Worm (Caenorhabditis elegans) whole organism, late embryonic: ENCODE measurements around the gene F20D6.1.

Source experiments
- F13H6.1 ChIP-seq: sonication (generic microtip); optimal IDR thresholded peaks from 2 replicates; lab custom pipeline; 2016; ENCODE audit warnings: missing genetic modification characterization, missing compliant biosample characterization
- T23F11.4 ChIP-seq: fragments of 200-800 bp; sonication (Bioruptor generic); optimal IDR thresholded peaks from 2 replicates; lab custom pipeline; 2018; ENCODE audit warnings: mild to moderate bottlenecking, missing genetic modification characterization, missing compliant biosample characterization
- Y22D7AL.16 ChIP-seq: sonication (generic microtip); optimal IDR thresholded peaks from 2 replicates; lab custom pipeline; 2016; ENCODE audit warnings: missing genetic modification characterization, missing compliant biosample characterization
- ahr-1 ChIP-seq: sonication (generic microtip); optimal IDR thresholded peaks from 2 replicates; lab custom pipeline; 2016; ENCODE audit warnings: missing genetic modification characterization, missing compliant biosample characterization
- ama-1 ChIP-seq: fragments of 150-350 bp; optimal IDR thresholded peaks from 2 replicates; lab custom pipeline; 2014
- ceh-14 ChIP-seq: sonication (generic microtip); optimal IDR thresholded peaks from 2 replicates; lab custom pipeline; 2016; ENCODE audit warnings: missing genotype, missing genetic modification characterization, missing compliant biosample characterization
- ceh-18 ChIP-seq: sonication (generic microtip); optimal IDR thresholded peaks from 2 replicates; lab custom pipeline; 2016; ENCODE audit warnings: missing genetic modification characterization, missing compliant biosample characterization
- ceh-19 ChIP-seq: fragments of 200-800 bp; sonication (Bioruptor generic); optimal IDR thresholded peaks from 2 replicates; lab custom pipeline; 2018; ENCODE audit warnings: mild to moderate bottlenecking, missing genetic modification characterization, missing compliant biosample characterization
- ceh-30 ChIP-seq: fragments of 150-350 bp; optimal IDR thresholded peaks from 2 replicates; lab custom pipeline; 2014; ENCODE audit warnings: missing biosample characterization, missing genetic modification characterization
- ceh-31 ChIP-seq: sonication (generic microtip); optimal IDR thresholded peaks from 2 replicates; lab custom pipeline; 2016; ENCODE audit warnings: missing genetic modification characterization, missing compliant biosample characterization
- ceh-34 ChIP-seq: sonication (generic microtip); optimal IDR thresholded peaks from 2 replicates; lab custom pipeline; 2016; ENCODE audit warnings: mild to moderate bottlenecking, missing genetic modification characterization, missing compliant biosample characterization
- ceh-45 ChIP-seq: fragments of 200-800 bp; sonication (Bioruptor generic); IDR thresholded peaks from 2 replicates; pipeline ENCODE4 v1.3.6; 2022; ENCODE audit warnings: missing genetic modification reagents, missing genetic modification characterization, missing compliant biosample characterization
- ceh-6 ChIP-seq: fragments of 200-800 bp; sonication (Bioruptor generic); optimal IDR thresholded peaks from 2 replicates; lab custom pipeline; 2018; ENCODE audit warnings: mild to moderate bottlenecking, missing genetic modification characterization, missing compliant biosample characterization
- ceh-9 ChIP-seq: sonication (generic microtip); optimal IDR thresholded peaks from 2 replicates; lab custom pipeline; 2016; ENCODE audit warnings: mild to moderate bottlenecking, missing genetic modification characterization, inconsistent platforms, missing compliant biosample characterization
- dmd-4 ChIP-seq: sonication (generic microtip); optimal IDR thresholded peaks from 2 replicates; lab custom pipeline; 2016; ENCODE audit warnings: borderline replicate concordance, missing genetic modification characterization, missing compliant biosample characterization
- elt-2 ChIP-seq: sonication (generic microtip); optimal IDR thresholded peaks from 2 replicates; lab custom pipeline; 2016; ENCODE audit warnings: missing genetic modification reagents, missing genetic modification characterization, missing compliant biosample characterization
- elt-4 ChIP-seq: sonication (generic microtip); optimal IDR thresholded peaks from 2 replicates; lab custom pipeline; 2016; ENCODE audit warnings: missing genetic modification characterization, missing compliant biosample characterization
- eyg-1 ChIP-seq: sonication (generic microtip); optimal IDR thresholded peaks from 2 replicates; lab custom pipeline; 2016; ENCODE audit warnings: missing genotype, missing genetic modification characterization, missing compliant biosample characterization
- fkh-10 ChIP-seq: fragments of 150-350 bp; optimal IDR thresholded peaks from 2 replicates; lab custom pipeline; 2014; ENCODE audit warnings: missing biosample characterization, missing genetic modification reagents, missing genetic modification characterization
- fkh-6 ChIP-seq: sonication (generic microtip); optimal IDR thresholded peaks from 2 replicates; lab custom pipeline; 2016; ENCODE audit warnings: missing genetic modification characterization, missing compliant biosample characterization
- hlh-15 ChIP-seq: sonication (generic microtip); optimal IDR thresholded peaks from 2 replicates; lab custom pipeline; 2016; ENCODE audit warnings: missing genetic modification characterization, missing compliant biosample characterization
- hlh-8 ChIP-seq: sonication (generic microtip); optimal IDR thresholded peaks from 2 replicates; lab custom pipeline; 2016; ENCODE audit warnings: missing genotype, missing genetic modification characterization, missing compliant biosample characterization
- lin-11 ChIP-seq: fragments of 200-800 bp; sonication (Bioruptor generic); optimal IDR thresholded peaks from 2 replicates; lab custom pipeline; 2018; ENCODE audit warnings: mild to moderate bottlenecking, missing genetic modification characterization, missing compliant biosample characterization
- nfya-1 ChIP-seq: sonication (generic microtip); optimal IDR thresholded peaks from 2 replicates; lab custom pipeline; 2017; ENCODE audit warnings: missing genetic modification characterization, mild to moderate bottlenecking, missing compliant biosample characterization, antibody characterized with exemption, moderate library complexity
- npax-4 ChIP-seq: sonication (generic microtip); optimal IDR thresholded peaks from 2 replicates; lab custom pipeline; 2016; ENCODE audit warnings: missing genetic modification characterization, missing compliant biosample characterization
- pag-3 ChIP-seq: sonication (generic microtip); optimal IDR thresholded peaks from 2 replicates; lab custom pipeline; 2016; ENCODE audit warnings: missing compliant biosample characterization, missing genetic modification characterization, borderline replicate concordance
- pha-2 ChIP-seq: sonication (generic microtip); optimal IDR thresholded peaks from 2 replicates; lab custom pipeline; 2017; ENCODE audit warnings: mild to moderate bottlenecking, missing genetic modification characterization, missing compliant biosample characterization
- pha-4 ChIP-seq: fragments of 150-350 bp; optimal IDR thresholded peaks from 2 replicates; lab custom pipeline; 2018; ENCODE audit warnings: missing biosample characterization, missing genetic modification reagents, missing genetic modification characterization
- pqm-1 ChIP-seq: sonication (generic microtip); optimal IDR thresholded peaks from 2 replicates; lab custom pipeline; 2016; ENCODE audit warnings: missing genetic modification characterization, missing compliant biosample characterization
- ref-2 ChIP-seq: sonication (generic microtip); optimal IDR thresholded peaks from 2 replicates; lab custom pipeline; 2016; ENCODE audit warnings: missing genetic modification characterization, missing compliant biosample characterization
- sox-2 ChIP-seq: fragments of 200-800 bp; sonication (Bioruptor generic); IDR thresholded peaks from 2 replicates; pipeline ENCODE4 v1.3.6; 2022; ENCODE audit warnings: missing genetic modification reagents, missing genetic modification characterization, missing compliant biosample characterization
- syd-9 ChIP-seq: sonication (generic microtip); optimal IDR thresholded peaks from 2 replicates; lab custom pipeline; 2016; ENCODE audit warnings: mild to moderate bottlenecking, missing genetic modification characterization, moderate library complexity, missing compliant biosample characterization
- tbx-7 ChIP-seq: sonication (generic microtip); optimal IDR thresholded peaks from 2 replicates; lab custom pipeline; 2016; ENCODE audit warnings: missing genotype, missing genetic modification characterization, missing compliant biosample characterization
- unc-3 ChIP-seq, 2 experiments: fragments of 200-800 bp in 1 of 2; sonication (Bioruptor generic) in 1 of 2; sonication (generic microtip) in 1 of 2; conservative IDR thresholded peaks in 1 of 2; optimal IDR thresholded peaks in 1 of 2; 2 replicates each; pipeline versions ENCODE4 v1.3.6 to Lab custom; 2016 to 2022; ENCODE audit warnings: missing compliant biosample characterization in 2 of 2, missing genetic modification characterization in 2 of 2, missing genetic modification reagents in 1 of 2
- unc-42 ChIP-seq: sonication (generic microtip); optimal IDR thresholded peaks from 2 replicates; lab custom pipeline; 2016; ENCODE audit warnings: missing genotype, missing genetic modification characterization, missing compliant biosample characterization
- unc-55 ChIP-seq: sonication (generic microtip); optimal IDR thresholded peaks from 2 replicates; lab custom pipeline; 2017; ENCODE audit warnings: missing biosample characterization, missing genetic modification reagents, missing genetic modification characterization
- ztf-16 ChIP-seq: sonication (generic microtip); optimal IDR thresholded peaks from 2 replicates; lab custom pipeline; 2017; ENCODE audit warnings: missing genetic modification characterization, missing compliant biosample characterization

Gene F20D6.1

DNA sequence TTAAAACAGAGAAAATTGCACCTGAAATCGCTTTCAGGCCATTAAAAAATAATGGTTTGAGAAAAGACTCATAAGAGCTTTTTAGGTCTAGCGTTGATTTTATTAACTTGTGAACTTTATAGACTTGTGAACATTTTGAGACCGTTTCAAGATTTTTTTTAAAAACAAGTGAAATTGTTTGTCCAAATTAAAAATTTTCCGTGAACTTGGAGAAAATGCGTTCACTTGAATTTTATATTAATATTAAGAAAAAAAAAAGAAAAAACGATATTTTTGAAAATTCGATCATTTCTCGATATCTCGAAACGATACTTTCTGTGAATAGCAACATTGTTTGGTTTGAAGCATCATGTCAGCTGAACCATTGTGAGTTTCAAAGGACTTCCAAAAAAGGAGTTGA lies at the start of gene F20D6.1:
Gene F20D6.1, plus strand, starts transcription at position 301 of the 400 bp plus-strand sequence.
- no peak for TF ChIP-seq elt-4
- no peak for TF ChIP-seq ztf-16 (tag; lab: Kevin White, UChicago)
- TF ChIP-seq syd-9 (tag; lab: Kevin White, UChicago): no peak
- no peak for TF ChIP-seq ceh-18 (tag; lab: Kevin White, UChicago)
- no peak for TF ChIP-seq lin-11 (tag; lab: Kevin White, UChicago)
- TF ChIP-seq hlh-8 (tag; lab: Kevin White, UChicago): no peak
- TF ChIP-seq fkh-10 (GFP tag; lab: Kevin White, UChicago): no peak
- no peak for TF ChIP-seq hlh-15
- no peak for TF ChIP-seq pag-3 (tag; lab: Kevin White, UChicago)
- no peak for TF ChIP-seq eyg-1 (tag; lab: Kevin White, UChicago)
- no peak for TF ChIP-seq tbx-7 (tag; lab: Kevin White, UChicago)
- no peak for TF ChIP-seq ceh-14 (tag; lab: Kevin White, UChicago)
- TF ChIP-seq unc-3 (GFP tag; conservative IDR thresholded peaks at IDR 0.05; lab: Robert Waterston, UW): no peak
- no peak for TF ChIP-seq unc-3 (tag; optimal IDR thresholded peaks at IDR 0.05; lab: Kevin White, UChicago)

DNA sequence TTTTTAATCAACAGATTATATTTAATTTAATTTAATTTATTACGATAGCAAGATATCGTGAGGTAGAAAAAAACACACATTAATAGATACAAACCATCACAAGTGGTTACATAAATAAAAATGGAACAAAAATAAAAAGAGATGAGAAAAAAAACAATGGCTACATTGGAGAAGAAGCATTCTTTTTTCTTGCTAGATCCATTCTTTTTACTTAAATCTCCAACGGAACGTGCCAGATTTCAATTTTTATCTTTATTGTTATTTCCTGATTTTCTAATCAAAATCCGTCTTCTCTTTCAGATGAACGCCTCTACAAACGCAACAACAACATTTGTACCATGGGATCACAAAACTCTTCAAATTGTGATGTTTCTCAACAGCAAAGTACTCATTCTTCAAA lies 46.9 kb upstream of the F20D6.1 start, which contains the start of gene D1014.2:
Gene D1014.2, plus strand, starts transcription at position 301 of the 400 bp plus-strand sequence.
- TF ChIP-seq pha-2 (tag; lab: Kevin White, UChicago) (no peak), syd-9 (tag; lab: Kevin White, UChicago) (no peak), dmd-4 (tag; lab: Kevin White, UChicago) (no peak), npax-4 (no peak), ceh-30 (tag; lab: Kevin White, UChicago) (no peak), sox-2 (no peak), pha-4 (no peak), ahr-1 (tag; lab: Kevin White, UChicago) (no peak), Y22D7AL.16 (tag; lab: Kevin White, UChicago) (no peak)
- TF ChIP-seq, all 69 proteins: peak for 0

DNA sequence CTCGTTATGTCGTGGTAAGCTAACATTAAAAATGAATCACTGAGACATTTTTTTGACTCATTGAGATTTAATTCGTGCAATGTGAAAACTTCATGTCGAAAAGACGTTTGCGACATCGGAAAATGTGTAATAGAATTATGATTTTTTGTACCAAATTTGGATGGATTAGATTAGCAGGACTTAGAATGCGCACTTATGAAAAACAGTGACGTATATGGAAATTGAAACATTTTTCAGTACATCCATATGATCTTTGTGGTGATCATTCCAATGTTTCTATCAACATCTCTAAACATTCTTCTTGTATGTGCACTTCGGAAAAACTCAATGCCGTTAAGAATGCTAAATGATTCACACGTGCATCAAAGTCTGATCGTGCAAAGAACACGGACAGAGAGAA lies 46.0 kb upstream of the F20D6.1 start:
- TF ChIP-seq unc-55 (no peak), pha-2 (tag; lab: Kevin White, UChicago) (no peak), elt-2 (no peak)

DNA sequence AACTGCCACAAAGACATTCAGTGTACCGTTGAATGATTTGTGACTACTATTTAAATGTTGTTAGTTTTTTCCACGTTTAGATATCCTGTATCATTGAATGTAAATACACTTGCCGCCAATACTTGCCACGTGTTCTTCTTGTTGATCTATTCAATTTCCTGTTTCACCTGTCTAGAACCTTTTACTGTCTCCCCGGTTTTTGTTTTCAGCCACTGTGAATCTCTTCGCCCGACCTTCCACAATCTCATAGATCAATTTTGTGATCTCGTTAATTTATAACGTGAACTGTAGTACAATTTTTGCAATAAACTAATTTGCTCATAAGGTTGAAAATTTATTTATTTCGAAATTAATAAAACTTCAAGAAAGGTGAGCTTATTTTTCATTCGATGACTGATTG lies 45.2 kb upstream of the F20D6.1 start, which contains the start of gene D1014.13:
Gene D1014.13, plus strand, starts transcription at position 301 of the 400 bp plus-strand sequence.
- TF ChIP-seq ref-2 (tag; lab: Kevin White, UChicago) (no peak), ama-1 (no peak), pqm-1 (no peak), pag-3 (tag; lab: Kevin White, UChicago) (no peak), ceh-31 (tag; lab: Kevin White, UChicago) (no peak), ceh-45 (GFP tag; lab: Robert Waterston, UW) (no peak), ceh-9 (tag; lab: Kevin White, UChicago) (no peak), unc-42 (no peak), ceh-19 (no peak), nfya-1 (tag; lab: Kevin White, UChicago) (no peak), fkh-6 (no peak), F13H6.1 (tag; lab: Kevin White, UChicago) (no peak), ceh-34 (no peak), ceh-6 (GFP tag; lab: Kevin White, UChicago) (no peak), T23F11.4 (GFP tag; lab: Kevin White, UChicago) (no peak), npax-4 (no peak)
